Worm (Caenorhabditis elegans): ENCODE results near the gene pigb-1.

ce11 chrII:4959719-4960118, 33.2 kb downstream of the pigb-1 start, which contains the start of gene ulp-2:
- TF ChIP-seq lsy-2 (tag; optimal IDR thresholded peaks at IDR 0.05) (no peak), lin-32 (GFP tag; optimal IDR thresholded peaks at IDR 0.05) (no peak), pha-4 (tag; optimal IDR thresholded peaks at IDR 0.05) (no peak), lin-13 (tag; optimal IDR thresholded peaks at IDR 0.05) (no peak), snpc-4 (tag; optimal IDR thresholded peaks at IDR 0.05) (no peak), nhr-76 (tag; optimal IDR thresholded peaks at IDR 0.05) (no peak), cnd-1 (tag; optimal IDR thresholded peaks at IDR 0.05) (no peak), elt-1 (tag; optimal IDR thresholded peaks at IDR 0.05; ENCODE audit: borderline replicate concordance, insufficient read depth) (no peak)

Measured in whole organism, mixed stage, embryonic.